Worm (Caenorhabditis elegans) whole organism, L1 larva: ENCODE results near the gene lgg-1.

ENCODE experiments used
- C34B4.2 ChIP-seq: sonication (generic microtip); optimal IDR thresholded peaks from 2 replicates; lab custom pipeline; 2017; ENCODE audit warnings: mild to moderate bottlenecking, missing genetic modification characterization, missing compliant biosample characterization
- F16B12.6 ChIP-seq: fragments of 150-350 bp; optimal IDR thresholded peaks from 2 replicates; lab custom pipeline; 2014; ENCODE audit warnings: missing biosample characterization, missing genetic modification characterization
- aha-1 ChIP-seq: fragments of 150-350 bp; optimal IDR thresholded peaks from 2 replicates; lab custom pipeline; 2014; ENCODE audit warnings: missing biosample characterization, missing genetic modification characterization
- aly-2 ChIP-seq: fragments of 150-350 bp; optimal IDR thresholded peaks from 2 replicates; lab custom pipeline; 2014; ENCODE audit warnings: missing biosample characterization, missing genetic modification characterization
- blmp-1 ChIP-seq: fragments of 150-350 bp; optimal IDR thresholded peaks from 2 replicates; lab custom pipeline; 2014; ENCODE audit warnings: missing biosample characterization, missing genetic modification characterization
- ceh-82 ChIP-seq, 3 experiments: fragments of 150-350 bp in 1 of 3; sonication (generic microtip) in 2 of 3; optimal IDR thresholded peaks; 2 replicates each; lab custom pipeline; 2014 to 2017; ENCODE audit warnings: missing biosample characterization in 3 of 3, missing genetic modification characterization in 3 of 3
- ces-1 ChIP-seq: fragments of 150-350 bp; optimal IDR thresholded peaks from 2 replicates; lab custom pipeline; 2014; ENCODE audit warnings: missing biosample characterization, missing genetic modification reagents, missing genetic modification characterization
- dpl-1 ChIP-seq, 3 experiments: fragments of 150-350 bp in 2 of 3; sonication (generic microtip) in 1 of 3; optimal IDR thresholded peaks; 2 replicates each; lab custom pipeline; 2014 to 2017; ENCODE audit warnings: missing biosample characterization in 3 of 3, missing genetic modification characterization in 3 of 3, missing genetic modification reagents in 3 of 3
- dsc-1 ChIP-seq: sonication (generic microtip); optimal IDR thresholded peaks from 2 replicates; lab custom pipeline; 2016; ENCODE audit warnings: mild to moderate bottlenecking, missing genetic modification characterization, missing compliant biosample characterization
- efl-1 ChIP-seq, 4 experiments: fragments of 150-350 bp; optimal IDR thresholded peaks in 3 of 4; peaks in 1 of 4; 1 replicate in 1 of 4; 2 replicates in 3 of 4; lab custom pipeline; 2014; ENCODE audit warnings: missing biosample characterization in 2 of 4, missing genetic modification characterization in 2 of 4, missing genetic modification reagents in 2 of 4
- efl-3 ChIP-seq: fragments of 200-800 bp; sonication (Bioruptor generic); optimal IDR thresholded peaks from 2 replicates; lab custom pipeline; 2018; ENCODE audit warnings: mild to moderate bottlenecking, missing genetic modification characterization, missing compliant biosample characterization
- elt-2 ChIP-seq: sonication (generic microtip); optimal IDR thresholded peaks from 2 replicates; lab custom pipeline; 2016; ENCODE audit warnings: missing genetic modification characterization, mild to moderate bottlenecking, inconsistent platforms, missing compliant biosample characterization, missing genetic modification reagents
- grh-1 ChIP-seq: fragments of 200-800 bp; sonication (Bioruptor generic); IDR thresholded peaks from 2 replicates; pipeline ENCODE4 v1.3.6; 2022; ENCODE audit warnings: missing genetic modification reagents, missing genetic modification characterization, missing compliant biosample characterization
- hlh-17 ChIP-seq: fragments of 200-800 bp; sonication (Bioruptor generic); optimal IDR thresholded peaks from 2 replicates; lab custom pipeline; 2018; ENCODE audit warnings: missing genetic modification characterization, mild to moderate bottlenecking, missing compliant biosample characterization, moderate library complexity, borderline replicate concordance
- hlh-4 ChIP-seq: sonication (generic microtip); optimal IDR thresholded peaks from 2 replicates; lab custom pipeline; 2016; ENCODE audit warnings: mild to moderate bottlenecking, missing genetic modification characterization, missing compliant biosample characterization
- hpl-2 ChIP-seq: fragments of 150-350 bp; optimal IDR thresholded peaks from 2 replicates; lab custom pipeline; 2014; ENCODE audit warnings: missing biosample characterization, missing genetic modification reagents, missing genetic modification characterization
- irx-1 ChIP-seq: sonication (generic microtip); optimal IDR thresholded peaks from 2 replicates; lab custom pipeline; 2016; ENCODE audit warnings: missing genetic modification characterization, missing compliant biosample characterization
- isw-1 ChIP-seq: fragments of 200-800 bp; sonication (Bioruptor generic); IDR thresholded peaks from 2 replicates; pipeline ENCODE4 v1.3.6; 2022; ENCODE audit warnings: missing genetic modification characterization, missing compliant biosample characterization
- jun-1 ChIP-seq: fragments of 150-350 bp; optimal IDR thresholded peaks from 2 replicates; lab custom pipeline; 2014; ENCODE audit warnings: missing biosample characterization, missing genetic modification reagents, missing genetic modification characterization
- lin-14 ChIP-seq: fragments of 200-800 bp; sonication (Bioruptor generic); optimal IDR thresholded peaks from 2 replicates; lab custom pipeline; 2018; ENCODE audit warnings: mild to moderate bottlenecking, missing genetic modification characterization, moderate library complexity, missing compliant biosample characterization
- lin-15B ChIP-seq: fragments of 150-350 bp; sonication (generic microtip); optimal IDR thresholded peaks from 3 replicates; lab custom pipeline; 2014; ENCODE audit warnings: missing biosample characterization, missing genetic modification characterization
- lin-35 ChIP-seq, 2 experiments: fragments of 150-350 bp; optimal IDR thresholded peaks; 2 replicates each; lab custom pipeline; 2014; ENCODE audit warnings: missing biosample characterization in 2 of 2, missing genetic modification characterization in 2 of 2, missing genetic modification reagents in 2 of 2
- lsy-2 ChIP-seq, 2 experiments: fragments of 150-350 bp; optimal IDR thresholded peaks; 2 replicates each; lab custom pipeline; 2014; ENCODE audit warnings: missing biosample characterization in 2 of 2, missing genetic modification characterization in 2 of 2
- mdl-1 ChIP-seq, 2 experiments: fragments of 150-350 bp; optimal IDR thresholded peaks; 2 replicates each; lab custom pipeline; 2014 to 2017; ENCODE audit warnings: missing biosample characterization in 2 of 2, missing genetic modification characterization in 2 of 2, inconsistent platforms in 1 of 2
- mef-2 ChIP-seq: fragments of 150-350 bp; optimal IDR thresholded peaks from 2 replicates; lab custom pipeline; 2014; ENCODE audit warnings: missing biosample characterization, missing genetic modification characterization
- nhr-11 ChIP-seq: fragments of 150-350 bp; optimal IDR thresholded peaks from 2 replicates; lab custom pipeline; 2014; ENCODE audit warnings: missing biosample characterization, missing genetic modification characterization
- nhr-12 ChIP-seq: sonication (generic microtip); optimal IDR thresholded peaks from 2 replicates; lab custom pipeline; 2017; ENCODE audit warnings: missing biosample characterization, missing genetic modification characterization
- nhr-19 ChIP-seq: fragments of 200-800 bp; sonication (Bioruptor generic); conservative IDR thresholded peaks from 2 replicates; pipeline ENCODE4 v1.3.6; 2022; ENCODE audit warnings: missing genetic modification characterization, missing compliant biosample characterization
- nhr-20 ChIP-seq: sonication (generic microtip); optimal IDR thresholded peaks from 2 replicates; lab custom pipeline; 2016; ENCODE audit warnings: mild to moderate bottlenecking, missing genetic modification characterization, missing compliant biosample characterization
- nhr-28 ChIP-seq: fragments of 150-350 bp; optimal IDR thresholded peaks from 2 replicates; lab custom pipeline; 2014; ENCODE audit warnings: missing biosample characterization, missing genetic modification characterization
- nhr-47 ChIP-seq: sonication (generic microtip); optimal IDR thresholded peaks from 2 replicates; lab custom pipeline; 2016; ENCODE audit warnings: mild to moderate bottlenecking, missing genetic modification characterization, moderate library complexity, missing compliant biosample characterization
- nhr-71 ChIP-seq: sonication (generic microtip); optimal IDR thresholded peaks from 2 replicates; lab custom pipeline; 2016; ENCODE audit warnings: mild to moderate bottlenecking, missing genetic modification characterization, moderate library complexity, missing compliant biosample characterization
- nhr-77 ChIP-seq: fragments of 150-350 bp; optimal IDR thresholded peaks from 2 replicates; lab custom pipeline; 2014; ENCODE audit warnings: missing biosample characterization, missing genetic modification characterization
- nhr-84 ChIP-seq: sonication (generic microtip); optimal IDR thresholded peaks from 2 replicates; lab custom pipeline; 2017; ENCODE audit warnings: missing biosample characterization, missing genetic modification characterization
- nhr-90 ChIP-seq: sonication (generic microtip); optimal IDR thresholded peaks from 2 replicates; lab custom pipeline; 2016; ENCODE audit warnings: mild to moderate bottlenecking, missing genetic modification characterization, missing compliant biosample characterization; ENCODE audit not compliant: poor library complexity
- pax-3 ChIP-seq: fragments of 200-800 bp; sonication (Bioruptor generic); optimal IDR thresholded peaks from 2 replicates; lab custom pipeline; 2018; ENCODE audit warnings: mild to moderate bottlenecking, missing genetic modification characterization, moderate library complexity, missing compliant biosample characterization
- pqm-1 ChIP-seq: sonication (generic microtip); optimal IDR thresholded peaks from 3 replicates; lab custom pipeline; 2017; ENCODE audit warnings: missing biosample characterization, missing genetic modification characterization
- rnt-1 ChIP-seq: sonication (generic microtip); optimal IDR thresholded peaks from 2 replicates; lab custom pipeline; 2016; ENCODE audit warnings: mild to moderate bottlenecking, missing genetic modification characterization, moderate library complexity, missing compliant biosample characterization
- skn-1 ChIP-seq: fragments of 150-350 bp; optimal IDR thresholded peaks from 2 replicates; lab custom pipeline; 2014; ENCODE audit warnings: missing biosample characterization, missing genetic modification characterization
- snu-23 ChIP-seq: sonication (generic microtip); optimal IDR thresholded peaks from 2 replicates; lab custom pipeline; 2016; ENCODE audit warnings: missing genetic modification characterization, missing compliant biosample characterization
- sox-4 ChIP-seq: sonication (generic microtip); optimal IDR thresholded peaks from 2 replicates; lab custom pipeline; 2016; ENCODE audit warnings: missing genetic modification characterization, missing compliant biosample characterization
- sup-37 ChIP-seq: fragments of 200-800 bp; sonication (Bioruptor generic); optimal IDR thresholded peaks from 2 replicates; lab custom pipeline; 2018; ENCODE audit warnings: mild to moderate bottlenecking, missing genetic modification characterization, missing compliant biosample characterization
- tlp-1 ChIP-seq: fragments of 150-350 bp; optimal IDR thresholded peaks from 2 replicates; lab custom pipeline; 2014; ENCODE audit warnings: missing biosample characterization, missing genetic modification characterization
- unc-130 ChIP-seq: fragments of 150-350 bp; optimal IDR thresholded peaks from 2 replicates; lab custom pipeline; 2017; ENCODE audit warnings: missing biosample characterization, missing genetic modification characterization, inconsistent platforms
- unc-86 ChIP-seq: sonication (generic microtip); optimal IDR thresholded peaks from 2 replicates; lab custom pipeline; 2016; ENCODE audit warnings: missing genetic modification characterization, missing compliant biosample characterization
- xbp-1 ChIP-seq: sonication (generic microtip); optimal IDR thresholded peaks from 2 replicates; lab custom pipeline; 2016; ENCODE audit warnings: missing genetic modification characterization, missing compliant biosample characterization
- ztf-11 ChIP-seq, 2 experiments: sonication (generic microtip); optimal IDR thresholded peaks; 2 replicates each; lab custom pipeline; 2016 to 2017; ENCODE audit warnings: missing genetic modification characterization in 2 of 2, missing biosample characterization in 1 of 2, missing compliant biosample characterization in 1 of 2

The lgg-1 gene

DNA sequence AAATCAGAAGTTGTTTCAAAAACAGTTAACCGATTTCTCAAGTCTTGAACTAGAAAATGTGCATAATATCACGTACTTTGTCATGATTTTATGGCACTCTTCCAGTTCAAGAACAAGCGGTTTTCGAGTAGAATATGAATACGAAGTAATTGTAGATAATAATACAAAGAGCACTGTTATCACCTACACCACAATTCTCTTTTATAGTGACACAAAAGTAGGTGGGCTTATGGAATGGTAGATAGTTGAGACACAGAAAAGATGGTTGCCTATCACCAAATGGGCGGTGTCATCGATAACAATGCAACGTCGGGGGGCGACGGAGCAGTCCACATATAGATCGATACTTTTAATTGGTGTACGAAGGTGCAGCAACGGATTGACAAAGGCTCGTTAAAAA is 18.8 kb downstream of the lgg-1 start (continued):
- TF ChIP-seq nhr-19 (GFP tag; lab: Robert Waterston, UW) (no peak), ceh-82 (tag; optimal IDR thresholded peaks at IDR 0.05; lab: Kevin White, UChicago) (no peak), nhr-84 (no peak), dsc-1 (tag; lab: Kevin White, UChicago) (no peak), jun-1 (no peak), dpl-1 (GFP tag; optimal IDR thresholded peaks at IDR 0.05; lab: Kevin White, UChicago) (no peak), unc-86 (tag; lab: Kevin White, UChicago) (no peak), nhr-77 (tag; lab: Kevin White, UChicago) (no peak), mdl-1 (tag; optimal IDR thresholded peaks at IDR 0.05; lab: Kevin White, UChicago) (no peak), efl-3 (GFP tag; lab: Kevin White, UChicago) (no peak), ces-1 (GFP tag; lab: Kevin White, UChicago) (no peak), sox-4 (tag; lab: Kevin White, UChicago) (no peak), nhr-90 (peak; percentile 38)

DNA sequence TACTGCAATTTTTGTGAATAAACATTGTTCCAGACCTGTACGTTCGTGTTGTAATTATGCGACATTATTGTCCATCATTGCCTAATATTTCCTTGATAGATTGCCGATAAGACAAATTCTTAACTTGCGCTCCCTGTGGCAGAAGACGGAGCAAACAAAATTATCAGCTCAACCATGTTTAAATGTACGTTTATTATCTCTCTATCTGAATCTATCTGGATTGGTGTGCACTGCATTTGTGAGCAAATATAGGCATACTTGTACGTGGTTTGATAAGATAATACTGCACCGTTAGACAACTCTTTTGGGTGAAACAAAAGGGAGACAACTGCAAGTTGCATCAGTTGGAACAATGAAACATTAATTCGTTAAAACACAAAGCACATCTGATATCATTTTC is 20.2 kb downstream of the lgg-1 start:
- TF ChIP-seq aly-2 (tag; lab: Kevin White, UChicago) (no peak), pax-3 (tag; lab: Kevin White, UChicago) (peak; percentile 6), nhr-90 (peak; percentile 4), efl-1 (optimal IDR thresholded peaks at IDR 0.05; lab: Kevin White, UChicago) (no peak), efl-1 (GFP tag; optimal IDR thresholded peaks at IDR 0.05 in 1 of 2; lab: Kevin White, UChicago) (peak in 1 of 2 experiments; percentile 60), sup-37 (no peak), nhr-11 (tag; lab: Kevin White, UChicago) (no peak), jun-1 (peak; percentile 34), nhr-47 (tag; lab: Kevin White, UChicago) (no peak), nhr-71 (tag; lab: Kevin White, UChicago) (peak; percentile 19), nhr-12 (tag; lab: Kevin White, UChicago) (no peak), nhr-20 (peak; percentile 16), rnt-1 (no peak), pqm-1 (peak; percentile 39), skn-1 (no peak), lin-35 (GFP tag; optimal IDR thresholded peaks at IDR 0.05; lab: Kevin White, UChicago) (peak in 1 of 2 experiments; percentile 21), lin-14 (GFP tag; lab: Kevin White, UChicago) (peak; percentile 22), elt-2 (tag; lab: Kevin White, UChicago) (peak; percentile 97), mdl-1 (tag; optimal IDR thresholded peaks at IDR 0.05; lab: Kevin White, UChicago) (no peak)

DNA sequence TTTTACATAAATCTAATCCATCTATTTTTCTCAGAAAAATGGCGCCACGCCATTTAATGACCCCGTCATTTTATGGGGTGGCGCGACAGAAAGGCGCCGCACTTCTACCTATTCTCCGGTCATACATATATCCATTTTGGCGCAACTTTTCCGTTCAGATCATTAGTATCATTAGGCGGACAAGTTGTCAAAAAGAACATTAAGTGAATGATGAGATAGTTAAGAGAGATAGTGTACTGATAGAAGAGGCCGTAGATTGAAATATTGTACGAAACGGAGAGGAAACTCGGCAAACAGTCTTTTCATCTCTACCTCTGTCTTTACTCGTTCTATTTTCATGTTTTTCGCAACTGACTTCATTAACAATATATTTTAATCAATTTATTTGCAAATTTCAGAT is 23.4 kb downstream of the lgg-1 start, which contains the start of gene sma-6:
Gene sma-6, plus strand, starts transcription at position 399 of the 400 bp plus-strand sequence.
- TF ChIP-seq unc-130 (tag; lab: Kevin White, UChicago) (no peak), blmp-1 (peak; percentile 68), isw-1 (no peak), jun-1 (no peak), tlp-1 (tag; lab: Kevin White, UChicago) (no peak), unc-86 (tag; lab: Kevin White, UChicago) (no peak), hlh-4 (tag; lab: Kevin White, UChicago) (no peak), snu-23 (peak; percentile 10), F16B12.6 (no peak), mef-2 (tag; lab: Kevin White, UChicago) (no peak), nhr-28 (no peak), lin-14 (GFP tag; lab: Kevin White, UChicago) (peak; percentile 46), lin-15B (tag; lab: Kevin White, UChicago) (no peak), ztf-11 (tag; optimal IDR thresholded peaks at IDR 0.05; lab: Kevin White, UChicago) (no peak), hlh-17 (no peak), irx-1 (tag; lab: Kevin White, UChicago) (no peak), lin-35 (GFP tag; optimal IDR thresholded peaks at IDR 0.05; lab: Kevin White, UChicago) (peak in 1 of 2 experiments; percentile 37), efl-1 (optimal IDR thresholded peaks at IDR 0.05; lab: Kevin White, UChicago) (no peak), efl-1 (GFP tag; optimal IDR thresholded peaks at IDR 0.05 in 1 of 2; lab: Kevin White, UChicago) (peak in 1 of 2 experiments; percentile 94), grh-1 (GFP tag; lab: Robert Waterston, UW) (no peak), sup-37 (no peak), nhr-90 (no peak), lsy-2 (tag; optimal IDR thresholded peaks at IDR 0.05; lab: Kevin White, UChicago) (peak in 1 of 2 experiments; percentile 23), mdl-1 (tag; optimal IDR thresholded peaks at IDR 0.05; lab: Kevin White, UChicago) (no peak), pax-3 (tag; lab: Kevin White, UChicago) (no peak), xbp-1 (tag; lab: Kevin White, UChicago) (no peak), pqm-1 (no peak), C34B4.2 (tag; lab: Kevin White, UChicago) (no peak), aha-1 (no peak), dpl-1 (GFP tag; optimal IDR thresholded peaks at IDR 0.05; lab: Kevin White, UChicago) (peak in 1 of 3 experiments; percentile 7), hpl-2 (GFP tag; lab: Kevin White, UChicago) (no peak)
